Worm (Caenorhabditis elegans): ENCODE measurements around the gene col-162.

ce11 chrV:13489830-13490229, 48.1 kb downstream of the col-162 start, which contains the start of gene T10G3.3:
- TF ChIP-seq elt-3 (tag; optimal IDR thresholded peaks at IDR 0.05) (no peak), nhr-77 (tag; optimal IDR thresholded peaks at IDR 0.05) (no peak), snpc-4 (tag; optimal IDR thresholded peaks at IDR 0.05) (no peak), nhr-76 (tag; optimal IDR thresholded peaks at IDR 0.05) (no peak), unc-62 (GFP tag; optimal IDR thresholded peaks at IDR 0.05) (no peak), aly-2 (tag; optimal IDR thresholded peaks at IDR 0.05) (no peak), egl-27 (tag; optimal IDR thresholded peaks at IDR 0.05) (no peak), pha-4 (tag; optimal IDR thresholded peaks at IDR 0.05) (no peak), nhr-11 (tag; optimal IDR thresholded peaks at IDR 0.05) (no peak), ama-1 (optimal IDR thresholded peaks at IDR 0.05) (no peak), fkh-2 (tag; optimal IDR thresholded peaks at IDR 0.05) (no peak)
